Worm (Caenorhabditis elegans): Measurements from ENCODE around the gene C18C4.7.

C18C4.7 gene

ce11 chrV:5548051-5548450, 19.0 kb downstream of the C18C4.7 start, which contains the start of gene ugt-48:
ugt-48 (minus strand) TSS chrV:5548062.
- TF ChIP-seq ham-2 (GFP tag; optimal IDR thresholded peaks at IDR 0.05) (no peak), mep-1 (tag; optimal IDR thresholded peaks at IDR 0.05) (no peak), ztf-11 (tag; optimal IDR thresholded peaks at IDR 0.05) (no peak), ceh-43 (GFP tag; optimal IDR thresholded peaks at IDR 0.05) (no peak), nhr-76 (tag; optimal IDR thresholded peaks at IDR 0.05) (no peak), cnd-1 (tag; optimal IDR thresholded peaks at IDR 0.05) (no peak), sem-2 (GFP tag; optimal IDR thresholded peaks at IDR 0.05) (no peak), unc-120 (tag; optimal IDR thresholded peaks at IDR 0.05; ENCODE audit: poor library complexity, severe bottlenecking) (no peak), mab-5 (tag; optimal IDR thresholded peaks at IDR 0.05) (no peak), ceh-39 (tag; optimal IDR thresholded peaks at IDR 0.05) (no peak), zip-8 (tag; optimal IDR thresholded peaks at IDR 0.05) (no peak), M03D4.4 (tag; optimal IDR thresholded peaks at IDR 0.05) (no peak), pha-4 (tag; optimal IDR thresholded peaks at IDR 0.05) (no peak), mls-2 (tag; optimal IDR thresholded peaks at IDR 0.05) (no peak), sptf-1 (tag; optimal IDR thresholded peaks at IDR 0.05) (no peak), lin-32 (GFP tag; optimal IDR thresholded peaks at IDR 0.05) (no peak), nhr-2 (tag; optimal IDR thresholded peaks at IDR 0.05) (no peak), lin-13 (tag; optimal IDR thresholded peaks at IDR 0.05) (no peak), elt-3 (tag; optimal IDR thresholded peaks at IDR 0.05) (no peak), elt-1 (tag; optimal IDR thresholded peaks at IDR 0.05; ENCODE audit: borderline replicate concordance, insufficient read depth) (no peak)

DNA sequence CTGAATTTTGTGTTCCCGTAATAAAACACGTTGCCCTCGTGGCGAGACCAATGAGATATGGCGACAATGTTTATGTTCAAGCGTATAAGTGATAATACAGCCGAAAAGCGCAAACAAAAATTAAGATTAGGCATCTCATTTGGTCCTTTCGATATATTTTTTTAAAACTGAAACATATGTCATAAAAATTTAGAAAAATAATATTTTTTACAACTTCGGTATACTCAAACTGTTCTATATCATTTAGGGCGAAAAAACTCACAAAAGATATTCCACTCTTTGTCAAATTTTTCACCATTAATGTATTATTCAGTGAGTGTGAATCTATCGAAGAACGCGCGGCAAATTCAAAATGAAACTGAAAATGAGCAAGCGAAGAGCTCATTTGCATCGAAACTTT, 28.5 kb downstream of the C18C4.7 start, which contains the start of gene cft-1:
Gene cft-1, plus strand, starts transcription at position 301 of the 400 bp plus-strand sequence.
- TF ChIP-seq nhr-76 (tag; optimal IDR thresholded peaks at IDR 0.05): no peak
- no peak for TF ChIP-seq cnd-1 (tag; optimal IDR thresholded peaks at IDR 0.05)
- no peak for TF ChIP-seq sptf-1 (tag; optimal IDR thresholded peaks at IDR 0.05)
- no peak for TF ChIP-seq mab-5 (tag; optimal IDR thresholded peaks at IDR 0.05)
- TF ChIP-seq mep-1 (tag; optimal IDR thresholded peaks at IDR 0.05): no peak
- TF ChIP-seq ceh-43 (GFP tag; optimal IDR thresholded peaks at IDR 0.05): no peak
- no peak for TF ChIP-seq unc-39 (tag; optimal IDR thresholded peaks at IDR 0.05)
- TF ChIP-seq M03D4.4 (tag; optimal IDR thresholded peaks at IDR 0.05): no peak
- TF ChIP-seq nhr-28 (tag; optimal IDR thresholded peaks at IDR 0.05): no peak
- no peak for TF ChIP-seq lin-13 (tag; optimal IDR thresholded peaks at IDR 0.05)
- TF ChIP-seq ceh-39 (tag; optimal IDR thresholded peaks at IDR 0.05): no peak

- no peak for TF ChIP-seq M03D4.4 (tag; optimal IDR thresholded peaks at IDR 0.05)
- no peak for TF ChIP-seq lin-13 (tag; optimal IDR thresholded peaks at IDR 0.05)
- no peak for TF ChIP-seq lin-32 (GFP tag; optimal IDR thresholded peaks at IDR 0.05)
- no peak for TF ChIP-seq sem-2 (GFP tag; optimal IDR thresholded peaks at IDR 0.05)
- no peak for TF ChIP-seq nhr-76 (tag; optimal IDR thresholded peaks at IDR 0.05)
- TF ChIP-seq tbx-8 (GFP tag; optimal IDR thresholded peaks at IDR 0.05): no peak
- TF ChIP-seq nhr-2 (tag; optimal IDR thresholded peaks at IDR 0.05): no peak
- no peak for TF ChIP-seq cnd-1 (tag; optimal IDR thresholded peaks at IDR 0.05)
- TF ChIP-seq ces-1 (GFP tag; optimal IDR thresholded peaks at IDR 0.05): no peak
- no peak for TF ChIP-seq bed-3 (GFP tag; optimal IDR thresholded peaks at IDR 0.05)
- no peak for TF ChIP-seq flh-1 (GFP tag; optimal IDR thresholded peaks at IDR 0.05)
- no peak for TF ChIP-seq unc-120 (tag; optimal IDR thresholded peaks at IDR 0.05; ENCODE audit: poor library complexity, severe bottlenecking)
- TF ChIP-seq pha-4 (tag; optimal IDR thresholded peaks at IDR 0.05): no peak
- TF ChIP-seq ham-2 (GFP tag; optimal IDR thresholded peaks at IDR 0.05): no peak
- TF ChIP-seq mab-5 (tag; optimal IDR thresholded peaks at IDR 0.05): no peak
- TF ChIP-seq elt-3 (tag; optimal IDR thresholded peaks at IDR 0.05): no peak
- no peak for TF ChIP-seq nhr-237 (tag; optimal IDR thresholded peaks at IDR 0.05)
- TF ChIP-seq hlh-1 (tag; optimal IDR thresholded peaks at IDR 0.05): no peak
- no peak for TF ChIP-seq lsy-2 (tag; optimal IDR thresholded peaks at IDR 0.05)
These were observed 30.7 kb downstream of the C18C4.7 start, which contains the start of the genes cox-16 and syp-2 for ce11 chrV:5536240-5536811. cox-16 (minus strand) TSS chrV:5536243. syp-2 (plus strand) TSS chrV:5536487.

DNA sequence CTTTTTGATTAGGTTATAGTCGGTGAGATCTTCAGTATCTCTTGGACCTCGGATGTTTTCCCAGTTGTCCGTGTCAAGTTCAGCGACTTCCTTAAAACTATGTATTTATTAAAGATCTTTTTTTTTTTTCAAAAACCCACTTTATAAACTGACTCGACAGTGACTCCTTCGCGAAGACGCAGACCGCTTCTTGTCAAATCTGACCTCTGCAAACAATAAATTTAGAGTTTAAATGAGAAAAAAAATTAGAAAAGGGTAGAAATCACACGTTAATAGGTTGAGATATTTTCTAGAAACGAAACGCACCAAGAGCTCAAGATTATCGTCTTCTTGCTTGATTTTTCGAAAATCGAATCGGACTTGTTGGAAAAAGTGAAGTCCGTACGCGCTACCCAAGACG, 31.2 kb downstream of the C18C4.7 start, which contains the start of gene C24G6.8:
Gene C24G6.8, minus strand, starts transcription at position 101 of the 400 bp plus-strand sequence.
- no peak for TF ChIP-seq ces-1 (GFP tag; optimal IDR thresholded peaks at IDR 0.05)
- TF ChIP-seq unc-62 (GFP tag; optimal IDR thresholded peaks at IDR 0.05): no peak
- TF ChIP-seq sptf-1 (tag; optimal IDR thresholded peaks at IDR 0.05): no peak
- no peak for TF ChIP-seq ceh-39 (tag; optimal IDR thresholded peaks at IDR 0.05)
- TF ChIP-seq mep-1 (tag; optimal IDR thresholded peaks at IDR 0.05): no peak
- no peak for TF ChIP-seq M03D4.4 (tag; optimal IDR thresholded peaks at IDR 0.05)
- TF ChIP-seq lsy-2 (tag; optimal IDR thresholded peaks at IDR 0.05): no peak
- TF ChIP-seq ham-2 (GFP tag; optimal IDR thresholded peaks at IDR 0.05): no peak
- no peak for TF ChIP-seq unc-39 (tag; optimal IDR thresholded peaks at IDR 0.05)
- no peak for TF ChIP-seq zip-8 (tag; optimal IDR thresholded peaks at IDR 0.05)
- no peak for TF ChIP-seq blmp-1 (tag; optimal IDR thresholded peaks at IDR 0.05)
- no peak for TF ChIP-seq hlh-1 (tag; optimal IDR thresholded peaks at IDR 0.05)
- no peak for TF ChIP-seq unc-120 (tag; optimal IDR thresholded peaks at IDR 0.05; ENCODE audit: poor library complexity, severe bottlenecking)

Measured in whole organism, mixed stage, embryonic.